Worm (Caenorhabditis elegans) whole organism, L4/young adult: ENCODE measurements around the gene sri-46.

Experiments
- dao-5 ChIP-seq: sonication (generic microtip); optimal IDR thresholded peaks from 2 replicates; lab custom pipeline; 2016; ENCODE audit warnings: missing genotype, missing genetic modification characterization, moderate library complexity, missing compliant biosample characterization
- him-1 ChIP-seq: sonication (generic microtip); optimal IDR thresholded peaks from 2 replicates; lab custom pipeline; 2016; ENCODE audit warnings: missing genotype, missing genetic modification reagents, missing genetic modification characterization, missing compliant biosample characterization

ce11 chrII:643733-644132 lies 27.2 kb downstream of the sri-46 start:
- TF ChIP-seq him-1 (tag; lab: Kevin White, UChicago) (no peak), dao-5 (tag; lab: Kevin White, UChicago) (no peak)
